Worm (Caenorhabditis elegans) whole organism, midembryonic: ENCODE results near the gene F56C9.3.

ENCODE experiments used
- med-1 ChIP-seq: sonication (generic microtip); optimal IDR thresholded peaks from 2 replicates; lab custom pipeline; 2017; ENCODE audit warnings: missing genetic modification characterization, mild to moderate bottlenecking, missing compliant biosample characterization, antibody characterized with exemption, missing genetic modification reagents; ENCODE audit not compliant: insufficient read depth
- tab-1 ChIP-seq: fragments of 200-800 bp; sonication (Bioruptor generic); IDR thresholded peaks from 2 replicates; pipeline ENCODE4 v1.3.6; 2022; ENCODE audit warnings: missing genetic modification characterization, missing compliant biosample characterization

ce11 chrIII:7263028-7263427, 48.1 kb upstream of the F56C9.3 start:
- TF ChIP-seq tab-1 (GFP tag; lab: Robert Waterston, UW), result no peak
- no peak for TF ChIP-seq med-1 (GFP tag; lab: Kevin White, UChicago)
